Fruit fly (Drosophila melanogaster) Kc167 (cell line): Measurements from ENCODE around the gene CG14777.

Source experiments
- Myc ChIP-seq: fragments of >200 bp; optimal IDR thresholded peaks from 2 replicates; lab custom pipeline; 2017; ENCODE audit warnings: missing external identifiers
- h ChIP-seq: fragments of >200 bp; optimal IDR thresholded peaks from 3 replicates; lab custom pipeline; 2018; ENCODE audit warnings: missing external identifiers
- insv ChIP-seq: fragments of >200 bp; optimal IDR thresholded peaks from 3 replicates; lab custom pipeline; 2018; ENCODE audit warnings: missing external identifiers
- psq ChIP-seq: fragments of >200 bp; optimal IDR thresholded peaks from 2 replicates; lab custom pipeline; 2017; ENCODE audit warnings: missing external identifiers
- ttk ChIP-seq: sonication (Bioruptor generic); optimal IDR thresholded peaks from 2 replicates; lab custom pipeline; 2017; ENCODE audit warnings: missing external identifiers

DNA sequence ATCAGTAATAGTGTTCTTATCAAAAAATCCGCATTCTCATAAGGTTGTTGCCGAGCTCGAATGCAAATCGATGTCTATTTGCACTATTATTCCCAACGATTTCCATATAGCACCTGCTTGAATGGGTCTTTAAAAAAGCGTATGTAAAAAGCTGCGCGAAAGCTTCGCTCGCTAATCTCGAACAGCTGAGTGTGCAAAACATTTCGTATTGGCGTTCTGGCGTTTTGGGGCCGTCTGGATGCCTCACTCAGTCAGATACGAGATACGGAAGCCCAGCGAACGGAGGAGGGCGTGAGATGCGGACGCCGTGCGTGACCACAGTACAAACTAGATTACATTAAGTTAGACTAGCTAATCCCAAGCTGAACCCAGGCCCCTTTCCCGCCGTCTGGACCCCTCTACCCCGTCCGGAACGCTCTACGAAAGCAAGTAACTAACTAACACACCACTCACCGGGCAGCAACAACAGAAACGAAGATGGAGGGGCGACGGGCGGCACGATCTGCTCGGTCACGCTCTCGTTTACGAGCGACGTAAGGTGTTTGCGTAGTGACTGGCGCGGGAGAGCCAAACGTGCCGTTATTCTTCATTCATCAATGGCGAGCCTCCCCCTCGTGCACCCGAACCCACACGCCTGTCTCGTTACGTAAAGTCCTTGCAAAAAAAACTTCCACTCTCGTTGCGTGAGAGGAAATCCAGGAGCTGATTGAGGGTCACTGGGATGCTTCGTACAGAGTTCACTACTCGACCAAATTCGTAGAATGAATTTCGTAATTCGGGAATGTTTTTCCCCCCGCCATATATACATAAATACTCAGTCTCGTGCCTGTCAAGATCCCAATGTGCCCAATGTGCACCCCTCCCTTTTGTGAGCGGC lies 809 bp downstream of the CG14777 start:
- no peak for TF ChIP-seq psq (lab: Kevin White, UChicago)
- TF ChIP-seq ttk (lab: Kevin White, UChicago), result no peak
- TF ChIP-seq h, result no peak
- no peak for TF ChIP-seq Myc (lab: Kevin White, UChicago)
- TF ChIP-seq insv (lab: Kevin White, UChicago), result no peak
